Worm (Caenorhabditis elegans) whole organism, L4 larva: ENCODE measurements around the gene F22B5.6.

Source experiments
- D1046.2 ChIP-seq: fragments of 200-800 bp; sonication (Bioruptor generic); IDR thresholded peaks from 2 replicates; pipeline ENCODE4 v1.3.6; 2022; ENCODE audit warnings: missing genetic modification characterization, missing compliant biosample characterization
- F10B5.3 ChIP-seq: sonication (generic microtip); optimal IDR thresholded peaks from 2 replicates; lab custom pipeline; 2016; ENCODE audit warnings: mild to moderate bottlenecking, missing genetic modification characterization, missing compliant biosample characterization
- F26F4.8 ChIP-seq: fragments of 200-800 bp; sonication (Bioruptor generic); conservative IDR thresholded peaks from 2 replicates; pipeline ENCODE4 v1.3.6; 2022; ENCODE audit warnings: missing genetic modification characterization, missing compliant biosample characterization
- aha-1 ChIP-seq: fragments of 150-350 bp; peaks from one replicate; lab custom pipeline; 2014; ENCODE audit warnings: missing biosample characterization, missing genetic modification characterization
- ama-1 ChIP-seq: fragments of 150-350 bp; optimal IDR thresholded peaks from 2 replicates; lab custom pipeline; 2014; ENCODE audit warnings: inconsistent platforms, mixed read lengths
- ceh-20 ChIP-seq: fragments of 200-800 bp; sonication (Bioruptor generic); IDR thresholded peaks from 2 replicates; pipeline ENCODE4 v1.3.6; 2022; ENCODE audit warnings: missing genetic modification reagents, missing genetic modification characterization, missing compliant biosample characterization
- ceh-28 ChIP-seq: fragments of 150-350 bp; optimal IDR thresholded peaks from 2 replicates; lab custom pipeline; 2014; ENCODE audit warnings: missing biosample characterization, missing genetic modification reagents, missing genetic modification characterization
- ceh-82 ChIP-seq: sonication (generic microtip); optimal IDR thresholded peaks from 2 replicates; lab custom pipeline; 2017; ENCODE audit warnings: missing biosample characterization, missing genetic modification characterization
- cey-2 ChIP-seq: sonication (generic microtip); optimal IDR thresholded peaks from 3 replicates; lab custom pipeline; 2017; ENCODE audit warnings: missing genetic modification characterization, mild to moderate bottlenecking, missing compliant biosample characterization, antibody characterized with exemption, borderline replicate concordance; ENCODE audit not compliant: insufficient read depth
- daf-12 ChIP-seq: fragments of 150-350 bp; optimal IDR thresholded peaks from 2 replicates; lab custom pipeline; 2014; ENCODE audit warnings: missing biosample characterization, missing genetic modification reagents, missing genetic modification characterization
- daf-16 ChIP-seq, 3 experiments: sonication (generic microtip); optimal IDR thresholded peaks; 2 replicates each; lab custom pipeline; 2016 to 2017; ENCODE audit warnings: missing genetic modification characterization in 3 of 3, missing genetic modification reagents in 3 of 3, mild to moderate bottlenecking in 2 of 3, missing compliant biosample characterization in 2 of 3, missing biosample characterization in 1 of 3, moderate library complexity in 1 of 3
- daf-8 ChIP-seq: fragments of 200-800 bp; sonication (Bioruptor generic); IDR thresholded peaks from 2 replicates; pipeline ENCODE4 v1.3.6; 2022; ENCODE audit warnings: missing genetic modification characterization, missing compliant biosample characterization
- dmd-9 ChIP-seq: fragments of 200-800 bp; sonication (Bioruptor generic); IDR thresholded peaks from 2 replicates; pipeline ENCODE4 v1.3.6; 2022; ENCODE audit warnings: missing genetic modification reagents, missing genetic modification characterization, missing compliant biosample characterization
- dve-1 ChIP-seq: sonication (generic microtip); optimal IDR thresholded peaks from 2 replicates; lab custom pipeline; 2017; ENCODE audit warnings: antibody characterized with exemption, mild to moderate bottlenecking, missing genetic modification characterization, missing compliant biosample characterization; ENCODE audit not compliant: insufficient read depth
- hif-1 ChIP-seq, 2 experiments: sonication (generic microtip); optimal IDR thresholded peaks; 2 replicates each; lab custom pipeline; 2016 to 2017; ENCODE audit warnings: missing compliant biosample characterization in 2 of 2, missing genetic modification characterization in 2 of 2, missing genetic modification reagents in 2 of 2, missing genotype in 2 of 2, mild to moderate bottlenecking in 1 of 2
- hlh-11 ChIP-seq: fragments of 200-800 bp; sonication (Bioruptor generic); optimal IDR thresholded peaks from 2 replicates; lab custom pipeline; 2018; ENCODE audit warnings: mild to moderate bottlenecking, missing genetic modification characterization, missing compliant biosample characterization
- hlh-30 ChIP-seq: sonication (generic microtip); optimal IDR thresholded peaks from 2 replicates; lab custom pipeline; 2017; ENCODE audit warnings: antibody characterized with exemption, mild to moderate bottlenecking, missing genetic modification characterization, missing compliant biosample characterization; ENCODE audit not compliant: insufficient read depth
- jun-1 ChIP-seq: fragments of 150-350 bp; optimal IDR thresholded peaks from 2 replicates; lab custom pipeline; 2014; ENCODE audit warnings: missing biosample characterization, missing genetic modification reagents, missing genetic modification characterization
- lin-13 ChIP-seq: fragments of 150-350 bp; optimal IDR thresholded peaks from 2 replicates; lab custom pipeline; 2014; ENCODE audit warnings: missing biosample characterization, missing genetic modification reagents, missing genetic modification characterization
- lin-15B ChIP-seq: fragments of 150-350 bp; sonication (generic microtip); optimal IDR thresholded peaks from 3 replicates; lab custom pipeline; 2014; ENCODE audit warnings: missing biosample characterization, missing genetic modification characterization
- lir-3 ChIP-seq: sonication (generic microtip); optimal IDR thresholded peaks from 2 replicates; lab custom pipeline; 2016; ENCODE audit warnings: mild to moderate bottlenecking, missing genetic modification characterization, missing compliant biosample characterization
- lsy-2 ChIP-seq, 2 experiments: fragments of 150-350 bp in 1 of 2; sonication (generic microtip) in 1 of 2; optimal IDR thresholded peaks; 2 replicates each; lab custom pipeline; 2014 to 2017; ENCODE audit warnings: missing biosample characterization in 2 of 2, missing genetic modification characterization in 2 of 2
- mdl-1 ChIP-seq, 2 experiments: fragments of 150-350 bp in 1 of 2; sonication (generic microtip) in 1 of 2; optimal IDR thresholded peaks; 2 replicates each; lab custom pipeline; 2014 to 2017; ENCODE audit warnings: missing biosample characterization in 2 of 2, missing genetic modification characterization in 2 of 2
- mes-2 ChIP-seq: sonication (generic microtip); optimal IDR thresholded peaks from 2 replicates; lab custom pipeline; 2016; ENCODE audit warnings: missing genotype, mild to moderate bottlenecking, missing genetic modification characterization, missing compliant biosample characterization; ENCODE audit not compliant: poor library complexity, severe bottlenecking
- nhr-102 ChIP-seq: sonication (generic microtip); optimal IDR thresholded peaks from 2 replicates; lab custom pipeline; 2016; ENCODE audit warnings: mild to moderate bottlenecking, missing genetic modification characterization, moderate library complexity, missing compliant biosample characterization
- nhr-28 ChIP-seq: fragments of 150-350 bp; optimal IDR thresholded peaks from 2 replicates; lab custom pipeline; 2014; ENCODE audit warnings: missing biosample characterization, missing genetic modification characterization
- nhr-41 ChIP-seq: fragments of 200-800 bp; sonication (Bioruptor generic); IDR thresholded peaks from 2 replicates; pipeline ENCODE4 v1.3.6; 2022; ENCODE audit warnings: missing genetic modification reagents, missing genetic modification characterization, missing compliant biosample characterization
- pha-4 ChIP-seq, 2 experiments: fragments of 150-350 bp in 1 of 2; fragments of 200-800 bp in 1 of 2; sonication (Bioruptor generic) in 1 of 2; IDR thresholded peaks in 1 of 2; optimal IDR thresholded peaks in 1 of 2; 2 replicates each; pipeline versions ENCODE4 v1.3.6 to Lab custom; 2014 to 2022; ENCODE audit warnings: missing genetic modification characterization in 2 of 2, missing genetic modification reagents in 2 of 2, missing biosample characterization in 1 of 2, missing compliant biosample characterization in 1 of 2
- spr-1 ChIP-seq: sonication (generic microtip); optimal IDR thresholded peaks from 2 replicates; lab custom pipeline; 2016; ENCODE audit warnings: mild to moderate bottlenecking, missing genetic modification characterization, missing compliant biosample characterization
- unc-130 ChIP-seq: sonication (generic microtip); optimal IDR thresholded peaks from 2 replicates; lab custom pipeline; 2016; ENCODE audit warnings: missing genetic modification reagents, missing genetic modification characterization, missing compliant biosample characterization
- unc-62 ChIP-seq, 3 experiments: fragments of 150-350 bp in 1 of 3; sonication (generic microtip); optimal IDR thresholded peaks in 2 of 3; peaks in 1 of 3; 1 replicate in 1 of 3; 2 replicates in 2 of 3; lab custom pipeline; 2014 to 2017; ENCODE audit warnings: missing biosample characterization in 3 of 3, missing genetic modification characterization in 3 of 3, missing genetic modification reagents in 3 of 3, missing genotype in 1 of 3

Gene F22B5.6

ce11 chrII:8499021-8499420 lies 43.0 kb upstream of the F22B5.6 start (continued):
- TF ChIP-seq nhr-102 (tag; lab: Kevin White, UChicago) (no peak), cey-2 (tag; lab: Kevin White, UChicago) (no peak), jun-1 (tag; lab: Kevin White, UChicago) (no peak), daf-12 (tag; lab: Kevin White, UChicago) (no peak), hlh-30 (tag; lab: Kevin White, UChicago) (no peak), F10B5.3 (no peak), unc-130 (GFP tag; lab: Kevin White, UChicago) (no peak), nhr-41 (GFP tag; lab: Robert Waterston, UW) (no peak), pha-4 (GFP tag; IDR thresholded peaks at IDR 0.05; lab: Robert Waterston, UW) (no peak), pha-4 (tag; optimal IDR thresholded peaks at IDR 0.05; lab: Kevin White, UChicago) (no peak), ceh-28 (tag; lab: Kevin White, UChicago) (no peak)

- TF ChIP-seq dmd-9 (GFP tag; lab: Robert Waterston, UW) (no peak), aha-1 (tag; lab: Kevin White, UChicago) (peak; percentile 86)
Measured at ce11 chrII:8498173-8498572, 42.2 kb upstream of the F22B5.6 start.

DNA sequence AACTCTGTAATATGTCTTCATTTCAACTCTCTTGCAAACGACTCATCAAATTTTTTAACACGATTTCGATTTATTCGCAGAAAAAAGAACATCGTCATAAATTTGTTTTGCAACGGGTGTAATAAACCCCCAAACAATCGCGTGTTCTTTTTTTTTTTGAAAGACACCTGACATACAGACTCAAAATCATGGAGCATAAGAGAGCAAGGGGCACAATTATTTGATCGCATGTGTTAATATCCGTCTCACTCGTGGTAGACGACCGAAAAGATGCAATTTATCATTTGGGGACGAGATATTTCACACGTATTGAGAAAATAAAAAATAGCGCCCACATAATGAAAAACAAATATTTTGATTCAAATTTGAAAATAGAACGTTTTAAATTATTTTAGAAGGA lies 40.2 kb upstream of the F22B5.6 start:
- TF ChIP-seq hlh-30 (tag; lab: Kevin White, UChicago) = peak; percentile 45
- TF ChIP-seq hif-1 (tag; optimal IDR thresholded peaks at IDR 0.05; lab: Kevin White, UChicago) = peak in 1 of 2 experiments; percentile 0
- TF ChIP-seq daf-8 (GFP tag; lab: Robert Waterston, UW) = no peak
- TF ChIP-seq ama-1 = no peak
- no peak for TF ChIP-seq F26F4.8 (GFP tag; lab: Robert Waterston, UW)
- no peak for TF ChIP-seq nhr-28
- peak in 1 of 2 experiments; percentile 65 for TF ChIP-seq daf-16 (GFP tag; optimal IDR thresholded peaks at IDR 0.05; lab: Kevin White, UChicago)
- no peak for TF ChIP-seq daf-16 (tag; optimal IDR thresholded peaks at IDR 0.05; lab: Kevin White, UChicago)
- TF ChIP-seq hlh-11 (tag; lab: Kevin White, UChicago) = peak; percentile 29
- TF ChIP-seq ceh-20 (GFP tag; lab: Robert Waterston, UW) = no peak
- TF ChIP-seq, all 104 proteins: peak for 4

DNA sequence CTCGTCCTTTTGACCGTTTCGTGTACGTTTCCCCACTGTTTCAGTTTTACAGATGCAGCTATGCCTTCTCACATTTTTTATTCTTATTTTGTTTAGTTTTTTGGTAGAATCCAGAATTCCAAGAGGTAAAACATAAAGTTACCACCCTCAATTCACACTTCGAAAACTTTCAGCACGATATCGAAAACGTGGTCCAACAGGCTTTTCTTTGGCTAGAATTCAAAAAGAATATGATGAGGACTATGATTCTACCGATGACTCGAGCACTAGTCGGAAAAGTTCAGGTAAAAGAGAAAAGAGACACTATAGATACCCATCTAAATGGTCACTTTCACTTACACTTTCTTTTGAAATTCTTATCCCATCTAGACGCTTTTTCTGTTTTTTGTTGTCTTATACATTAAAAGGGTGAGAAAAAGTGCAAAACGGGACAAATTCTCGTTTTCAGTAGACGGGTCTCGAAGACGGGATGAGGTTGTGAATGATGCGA lies 38.3 kb upstream of the F22B5.6 start, which contains the start of gene M05D6.9:
M05D6.9 (plus strand) TSS at position 51 of the 490 bp plus-strand sequence.
- TF ChIP-seq cey-2 (tag; lab: Kevin White, UChicago) (no peak), unc-62 (GFP tag; optimal IDR thresholded peaks at IDR 0.05 in 1 of 2; lab: Kevin White, UChicago) (peak in 1 of 2 experiments; percentile 80), unc-62 (tag; optimal IDR thresholded peaks at IDR 0.05; lab: Kevin White, UChicago) (no peak)
- TF ChIP-seq, all 104 proteins: peak for 1

DNA sequence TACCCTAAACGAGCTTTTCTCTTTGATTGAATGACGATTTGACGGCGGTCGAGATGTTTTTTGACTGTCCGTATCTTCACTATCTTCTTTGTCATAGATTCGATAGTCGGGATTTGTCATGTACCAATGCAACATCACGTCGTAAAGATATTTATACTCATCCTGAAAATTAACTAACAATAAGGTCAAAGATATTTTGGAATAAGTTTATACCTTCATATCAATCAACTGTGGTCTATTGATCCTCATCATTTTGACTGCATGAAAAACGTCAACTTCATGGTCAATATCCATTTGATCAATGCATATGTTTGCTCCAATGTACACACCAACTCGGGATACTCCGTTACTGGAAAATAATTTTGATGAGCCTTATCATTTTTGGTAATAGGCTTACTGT lies 32.1 kb upstream of the F22B5.6 start:
- TF ChIP-seq ceh-82 (tag; lab: Kevin White, UChicago) = no peak
- no peak for TF ChIP-seq lin-13
- no peak for TF ChIP-seq lin-15B (tag; lab: Kevin White, UChicago)
- TF ChIP-seq ceh-20 (GFP tag; lab: Robert Waterston, UW) = no peak
- no peak for TF ChIP-seq mdl-1 (tag; optimal IDR thresholded peaks at IDR 0.05; lab: Kevin White, UChicago)
- TF ChIP-seq aha-1 (tag; lab: Kevin White, UChicago) = peak; percentile 53
- no peak for TF ChIP-seq lir-3 (tag; lab: Kevin White, UChicago)
- no peak for TF ChIP-seq D1046.2
- no peak for TF ChIP-seq dve-1
- no peak for TF ChIP-seq dmd-9 (GFP tag; lab: Robert Waterston, UW)
- no peak for TF ChIP-seq lsy-2 (tag; optimal IDR thresholded peaks at IDR 0.05; lab: Kevin White, UChicago)
- no peak for TF ChIP-seq mes-2 (tag; lab: Kevin White, UChicago)
- TF ChIP-seq spr-1 = no peak
- TF ChIP-seq unc-62 (GFP tag; optimal IDR thresholded peaks at IDR 0.05 in 1 of 2; lab: Kevin White, UChicago) = peak in 1 of 2 experiments; percentile 63
- TF ChIP-seq unc-62 (tag; optimal IDR thresholded peaks at IDR 0.05; lab: Kevin White, UChicago) = no peak
